Worm (Caenorhabditis elegans): ENCODE data around the gene ins-39.

The ins-39 gene

DNA sequence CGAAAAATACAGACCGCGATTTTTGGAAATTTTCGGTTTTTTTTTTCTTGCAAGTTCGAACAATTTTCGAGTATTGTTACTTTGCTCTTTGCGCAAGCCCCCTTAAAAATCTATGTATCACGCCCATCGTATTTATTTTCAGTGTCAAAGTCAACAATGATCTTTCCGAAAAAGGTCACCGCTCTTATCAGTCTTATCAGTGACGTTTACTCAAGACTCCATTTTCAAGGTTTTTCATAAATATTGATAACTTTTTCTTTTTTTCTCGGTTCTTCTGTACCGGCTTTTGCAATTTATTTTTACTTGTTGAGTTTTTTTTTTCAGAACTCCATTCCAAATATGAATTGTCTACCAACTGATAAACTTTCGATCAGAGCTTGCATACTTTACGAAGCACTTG, 27.5 kb upstream of the ins-39 start, which contains the start of gene fbxa-190:
fbxa-190 (plus strand) TSS at position 325 of the 400 bp plus-strand sequence.
- TF ChIP-seq pha-4 (tag; optimal IDR thresholded peaks at IDR 0.05) (no peak), ceh-6 (GFP tag; optimal IDR thresholded peaks at IDR 0.05) (no peak), gmeb-2 (tag; optimal IDR thresholded peaks at IDR 0.05) (no peak), T23F11.4 (GFP tag; optimal IDR thresholded peaks at IDR 0.05) (no peak), ahr-1 (tag; optimal IDR thresholded peaks at IDR 0.05) (no peak), K09A11.1 (tag; optimal IDR thresholded peaks at IDR 0.05; ENCODE audit: insufficient read depth) (no peak), ama-1 (optimal IDR thresholded peaks at IDR 0.05) (no peak), elt-2 (tag; optimal IDR thresholded peaks at IDR 0.05) (peak; percentile 27)

DNA sequence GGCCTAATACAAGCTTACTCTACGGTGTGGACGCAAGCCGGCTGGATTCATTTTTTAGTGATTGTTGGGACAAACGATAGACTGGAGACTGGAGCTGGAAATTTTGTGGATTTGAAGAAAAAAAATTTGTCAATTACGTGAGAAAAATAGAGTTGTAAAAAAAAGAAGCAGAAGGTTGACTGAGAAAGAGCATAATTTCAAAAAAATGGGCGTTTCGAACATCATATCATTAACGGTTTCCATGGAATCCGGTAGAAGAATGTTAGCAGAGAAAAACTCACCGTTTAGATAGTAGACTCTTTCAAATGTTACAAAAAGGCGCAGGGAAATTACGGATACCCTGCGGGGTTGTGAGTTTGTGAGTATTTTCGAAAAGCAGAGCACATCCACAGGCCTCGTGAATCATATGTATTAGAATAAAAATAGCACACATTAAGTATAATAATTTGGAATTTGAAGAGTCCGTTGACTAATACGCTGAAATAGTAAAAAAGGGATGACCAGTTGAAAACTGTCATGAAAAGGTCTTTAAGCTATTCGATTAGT, 26.6 kb upstream of the ins-39 start, which contains the start of gene F56C3.7:
F56C3.7 (minus strand) TSS at position 51 of the 546 bp plus-strand sequence.
- no peak for TF ChIP-seq gmeb-2 (tag; optimal IDR thresholded peaks at IDR 0.05)
- TF ChIP-seq sdc-2 (tag; optimal IDR thresholded peaks at IDR 0.05) = peak; percentile 95

DNA sequence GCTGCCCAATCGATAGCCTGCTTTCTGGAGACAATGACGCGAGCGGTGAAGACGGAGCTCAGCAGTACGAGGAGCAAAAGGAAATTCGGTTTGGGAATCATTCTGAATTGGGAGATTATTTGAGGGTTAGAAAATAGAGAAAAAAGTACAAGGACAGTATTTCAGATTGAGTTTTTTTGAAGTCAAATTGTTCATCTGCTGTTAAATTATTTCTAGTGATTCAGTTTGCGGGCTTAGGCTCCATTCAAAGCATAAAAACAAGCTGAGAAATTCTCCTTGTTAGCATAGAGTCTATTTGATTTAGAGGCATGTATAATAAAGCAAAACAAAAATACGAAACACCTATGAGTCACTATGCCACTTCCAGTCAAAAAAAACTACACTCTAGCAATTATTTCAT, 23.2 kb upstream of the ins-39 start, which contains the start of gene dgn-2:
dgn-2 (minus strand) TSS at position 101 of the 400 bp plus-strand sequence.
- TF ChIP-seq unc-86 (tag; optimal IDR thresholded peaks at IDR 0.05) = no peak
- no peak for TF ChIP-seq sdc-2 (tag; optimal IDR thresholded peaks at IDR 0.05)
- TF ChIP-seq madf-2 (tag; optimal IDR thresholded peaks at IDR 0.05) = no peak
- TF ChIP-seq odd-2 (tag; optimal IDR thresholded peaks at IDR 0.05) = no peak
- TF ChIP-seq dmd-4 (tag; optimal IDR thresholded peaks at IDR 0.05; ENCODE audit: borderline replicate concordance) = no peak
- no peak for TF ChIP-seq fkh-10 (GFP tag; optimal IDR thresholded peaks at IDR 0.05)
- TF ChIP-seq pros-1 (tag; optimal IDR thresholded peaks at IDR 0.05) = no peak
- no peak for TF ChIP-seq npax-4 (tag; optimal IDR thresholded peaks at IDR 0.05)

- TF ChIP-seq ceh-2 (tag; optimal IDR thresholded peaks at IDR 0.05) (no peak), nhr-232 (tag; optimal IDR thresholded peaks at IDR 0.05) (no peak), gmeb-2 (tag; optimal IDR thresholded peaks at IDR 0.05) (no peak), T23F11.4 (GFP tag; optimal IDR thresholded peaks at IDR 0.05) (no peak), pax-1 (tag; optimal IDR thresholded peaks at IDR 0.05) (no peak), sox-4 (tag; optimal IDR thresholded peaks at IDR 0.05) (no peak), ttx-3 (tag; optimal IDR thresholded peaks at IDR 0.05) (no peak), unc-42 (tag; optimal IDR thresholded peaks at IDR 0.05) (no peak), Y22D7AL.16 (tag; optimal IDR thresholded peaks at IDR 0.05) (no peak), unc-3 (GFP tag; conservative IDR thresholded peaks at IDR 0.05) (no peak), unc-3 (tag; optimal IDR thresholded peaks at IDR 0.05) (no peak), pros-1 (tag; optimal IDR thresholded peaks at IDR 0.05) (no peak), dve-1 (tag; optimal IDR thresholded peaks at IDR 0.05) (no peak), hlh-13 (GFP tag; optimal IDR thresholded peaks at IDR 0.05) (no peak), fkh-10 (GFP tag; optimal IDR thresholded peaks at IDR 0.05) (no peak), ceh-6 (GFP tag; optimal IDR thresholded peaks at IDR 0.05) (no peak), pat-9 (tag; optimal IDR thresholded peaks at IDR 0.05) (no peak), ceh-19 (GFP tag; optimal IDR thresholded peaks at IDR 0.05) (no peak)
Observed at ce11 chrX:1360631-1361030, 16.4 kb upstream of the ins-39 start, which contains the start of gene F56C3.4. Gene F56C3.4 (minus strand): TSS chrX:1360731.

DNA sequence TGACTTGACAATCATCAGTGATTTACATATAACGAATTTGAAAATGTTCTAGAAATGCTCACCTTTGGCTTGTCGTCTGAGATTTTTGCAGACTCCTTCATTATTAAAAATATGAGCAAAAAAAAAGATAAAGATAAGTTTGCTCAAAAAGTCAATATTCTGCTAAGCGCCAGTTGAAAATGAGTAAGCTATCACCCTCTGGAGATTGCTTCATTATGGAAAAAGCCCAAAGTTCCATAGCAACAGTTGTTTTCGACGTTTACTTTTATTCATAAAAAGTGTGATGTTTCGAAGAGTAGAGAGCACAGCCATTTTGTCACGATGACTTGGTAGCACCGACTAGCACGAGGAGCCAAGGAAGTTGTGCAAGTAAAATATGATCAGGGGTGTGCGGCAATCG, 14.1 kb upstream of the ins-39 start, which contains the start of gene F56C3.3:
F56C3.3 (minus strand) TSS at position 101 of the 400 bp plus-strand sequence.
- TF ChIP-seq ceh-30 (tag; optimal IDR thresholded peaks at IDR 0.05) (no peak), ceh-45 (GFP tag; IDR thresholded peaks at IDR 0.05) (no peak), ama-1 (optimal IDR thresholded peaks at IDR 0.05) (no peak), pros-1 (tag; optimal IDR thresholded peaks at IDR 0.05) (no peak), ceh-18 (tag; optimal IDR thresholded peaks at IDR 0.05) (no peak), tbx-7 (tag; optimal IDR thresholded peaks at IDR 0.05) (no peak), ref-2 (tag; optimal IDR thresholded peaks at IDR 0.05) (no peak), fax-1 (tag; optimal IDR thresholded peaks at IDR 0.05) (no peak), lim-6 (tag; optimal IDR thresholded peaks at IDR 0.05) (no peak), hlh-30 (tag; optimal IDR thresholded peaks at IDR 0.05; ENCODE audit: insufficient read depth) (no peak), unc-55 (GFP tag; optimal IDR thresholded peaks at IDR 0.05) (no peak), ceh-19 (GFP tag; optimal IDR thresholded peaks at IDR 0.05) (no peak), rnt-1 (tag; optimal IDR thresholded peaks at IDR 0.05) (no peak), hlh-6 (tag; optimal IDR thresholded peaks at IDR 0.05) (no peak), ceh-9 (tag; optimal IDR thresholded peaks at IDR 0.05) (no peak)
